Fruit fly (Drosophila melanogaster) whole organism, pupa: Measurements from ENCODE around the gene IscU.

Source experiments
- CG15710 ChIP-seq: fragments of 200-800 bp; sonication (Bioruptor generic); optimal IDR thresholded peaks from 2 replicates; lab custom pipeline; 2018; ENCODE audit warnings: missing biosample characterization, mild to moderate bottlenecking, missing genetic modification characterization, moderate library complexity
- CG17806 ChIP-seq: fragments of 200-800 bp; sonication (Bioruptor generic); optimal IDR thresholded peaks from 2 replicates; lab custom pipeline; 2018; ENCODE audit warnings: missing biosample characterization, mild to moderate bottlenecking, missing genetic modification characterization, moderate library complexity
- CG34367 ChIP-seq: fragments of 200-800 bp; sonication (Bioruptor generic); optimal IDR thresholded peaks from 2 replicates; lab custom pipeline; 2018; ENCODE audit warnings: missing biosample characterization, mild to moderate bottlenecking, missing genetic modification characterization
- CG8301 ChIP-seq: fragments of 200-800 bp; sonication (Bioruptor generic); optimal IDR thresholded peaks from 2 replicates; lab custom pipeline; 2018; ENCODE audit warnings: missing biosample characterization, mild to moderate bottlenecking, missing genetic modification characterization
- CG9948 ChIP-seq: fragments of 200-800 bp; sonication (Bioruptor generic); optimal IDR thresholded peaks from 2 replicates; lab custom pipeline; 2018; ENCODE audit warnings: missing biosample characterization, mild to moderate bottlenecking, missing genetic modification characterization, moderate library complexity
- Pif1B ChIP-seq: fragments of 200-800 bp; sonication (Bioruptor generic); optimal IDR thresholded peaks from 3 replicates; lab custom pipeline; 2016; ENCODE audit warnings: missing biosample characterization, missing genetic modification characterization
- Snoo ChIP-seq: fragments of 200-800 bp; sonication (Bioruptor generic); optimal IDR thresholded peaks from 3 replicates; lab custom pipeline; 2017; ENCODE audit warnings: missing biosample characterization, mild to moderate bottlenecking, missing genetic modification characterization, inconsistent platforms
- fd96Ca ChIP-seq: fragments of 200-800 bp; sonication (Bioruptor generic); IDR thresholded peaks from 3 replicates; pipeline ENCODE4 v1.3.6; 2022; ENCODE audit warnings: missing biosample characterization, missing genetic modification characterization

- TF ChIP-seq CG8301 (tag; lab: Kevin White, UChicago) (no peak), Snoo (no peak), CG9948 (tag; lab: Kevin White, UChicago) (no peak), Pif1B (GFP tag; lab: Kevin White, UChicago) (no peak), CG17806 (tag; lab: Kevin White, UChicago) (no peak), CG15710 (tag; lab: Kevin White, UChicago) (no peak), fd96Ca (GFP tag; lab: Robert Waterston, UW) (no peak), CG34367 (tag; lab: Kevin White, UChicago) (no peak)
These were observed 25.6 kb downstream of the IscU start for dm6 chr3R:8798332-8798731.
